Fruit fly (Drosophila melanogaster): Measurements from ENCODE around the gene CG8833.

The CG8833 gene

dm6 chr3L:13903186-13904020 lies 25.4 kb downstream of the CG8833 start, which contains the start of gene dysc (continued):
- TF ChIP-seq exex (tag; optimal IDR thresholded peaks at IDR 0.05) (no peak), CG13894 (tag; optimal IDR thresholded peaks at IDR 0.05) (peak; percentile 46), CG10147 (GFP tag; optimal IDR thresholded peaks at IDR 0.05) (peak; percentile 61), CG17359 (tag; optimal IDR thresholded peaks at IDR 0.05) (peak; percentile 30), pan (optimal IDR thresholded peaks at IDR 0.05) (no peak), pan (GFP tag; optimal IDR thresholded peaks at IDR 0.05 in 1 of 2, IDR thresholded peaks at IDR 0.05 in 1 of 2) (peak in 1 of 2 experiments; percentile 43), tgo (GFP tag; IDR thresholded peaks at IDR 0.05) (peak; percentile 37; the same call in 1 of the 3 replicates), fd3F (GFP tag; optimal IDR thresholded peaks at IDR 0.05) (peak; percentile 14), CG7839 (tag; optimal IDR thresholded peaks at IDR 0.05) (peak; percentile 59), cwo (GFP tag; optimal IDR thresholded peaks at IDR 0.05) (peak; percentile 34), CG14014 (GFP tag; IDR thresholded peaks at IDR 0.05) (no peak), CG2199 (GFP tag; IDR thresholded peaks at IDR 0.05) (no peak), CG18619 (GFP tag; optimal IDR thresholded peaks at IDR 0.05) (peak; percentile 10), Vsx1 (GFP tag; optimal IDR thresholded peaks at IDR 0.05) (no peak), CG4328 (GFP tag; optimal IDR thresholded peaks at IDR 0.05) (peak; percentile 19), CG32767 (GFP tag; IDR thresholded peaks at IDR 0.05) (0 out of 2 replicates have a peak, but pooled peaks have one; percentile 34), pros (GFP tag; optimal IDR thresholded peaks at IDR 0.05) (no peak), Med (GFP tag) (peak; percentile 54), zf30C (GFP tag; optimal IDR thresholded peaks at IDR 0.05) (peak; percentile 66), Deaf1 (tag; optimal IDR thresholded peaks at IDR 0.05) (peak; percentile 66), Aef1 (GFP tag; IDR thresholded peaks at IDR 0.05) (no peak), Hmr (GFP tag; optimal IDR thresholded peaks at IDR 0.05) (peak; percentile 69), CG6175 (GFP tag; IDR thresholded peaks at IDR 0.05) (no peak), CG12744 (GFP tag; optimal IDR thresholded peaks at IDR 0.05) (no peak), CG6813 (GFP tag; optimal IDR thresholded peaks at IDR 0.05) (peak; percentile 4), CG8924 (tag; optimal IDR thresholded peaks at IDR 0.05) (peak; percentile 53), Atf3 (GFP tag; optimal IDR thresholded peaks at IDR 0.05) (no peak), CG1602 (GFP tag; optimal IDR thresholded peaks at IDR 0.05) (no peak), CG12391 (tag; optimal IDR thresholded peaks at IDR 0.05) (peak; percentile 46), CG3847 (GFP tag; IDR thresholded peaks at IDR 0.05) (peak; percentile 31; the same call in 1 of the 2 replicates), hth (optimal IDR thresholded peaks at IDR 0.05) (no peak), org-1 (GFP tag; optimal IDR thresholded peaks at IDR 0.05) (peak; percentile 1), onecut (GFP tag; IDR thresholded peaks at IDR 0.05) (no peak), CG12219 (GFP tag; optimal IDR thresholded peaks at IDR 0.05) (no peak), D19A (tag; optimal IDR thresholded peaks at IDR 0.05) (peak; percentile 27), CG4617 (GFP tag; optimal IDR thresholded peaks at IDR 0.05; ENCODE audit: borderline replicate concordance) (no peak), HLH3B (GFP tag; IDR thresholded peaks at IDR 0.05) (no peak), CG11504 (tag; optimal IDR thresholded peaks at IDR 0.05) (peak; percentile 56), CG17385 (GFP tag; optimal IDR thresholded peaks at IDR 0.05) (peak; percentile 49), CG10543 (GFP tag; optimal IDR thresholded peaks at IDR 0.05) (peak; percentile 40), CG3281 (GFP tag; optimal IDR thresholded peaks at IDR 0.05) (peak; percentile 49), Mrtf (GFP tag; IDR thresholded peaks at IDR 0.05) (no peak), PHDP (tag; optimal IDR thresholded peaks at IDR 0.05) (peak; percentile 65), Elba2 (GFP tag; optimal IDR thresholded peaks at IDR 0.05) (no peak), CG12299 (tag; optimal IDR thresholded peaks at IDR 0.05) (peak; percentile 69), row (GFP tag; IDR thresholded peaks at IDR 0.05) (peak; percentile 67), phol (tag; optimal IDR thresholded peaks at IDR 0.05) (peak; percentile 10), CG6689 (GFP tag; IDR thresholded peaks at IDR 0.05) (peak; percentile 23; the same call in 1 of the 2 replicates), Hand (GFP tag; optimal IDR thresholded peaks at IDR 0.05) (peak; percentile 72)

All from whole organism, embryonic.